Worm (Caenorhabditis elegans) whole organism, L2 larva: ENCODE data around the gene fbxb-108.

Source experiments
- C34F6.9 ChIP-seq: fragments of 150-350 bp; optimal IDR thresholded peaks from 2 replicates; lab custom pipeline; 2014; ENCODE audit warnings: missing biosample characterization, missing genetic modification characterization
- Y55F3AM.14 ChIP-seq: fragments of 200-800 bp; sonication (Bioruptor generic); optimal IDR thresholded peaks from 2 replicates; lab custom pipeline; 2018; ENCODE audit warnings: mild to moderate bottlenecking, missing genetic modification characterization, missing compliant biosample characterization
- aly-2 ChIP-seq: fragments of 150-350 bp; optimal IDR thresholded peaks from 2 replicates; lab custom pipeline; 2014; ENCODE audit warnings: missing biosample characterization, missing genetic modification characterization
- nhr-129 ChIP-seq: fragments of 150-350 bp; optimal IDR thresholded peaks from 2 replicates; lab custom pipeline; 2014; ENCODE audit warnings: missing biosample characterization, missing genetic modification characterization

DNA sequence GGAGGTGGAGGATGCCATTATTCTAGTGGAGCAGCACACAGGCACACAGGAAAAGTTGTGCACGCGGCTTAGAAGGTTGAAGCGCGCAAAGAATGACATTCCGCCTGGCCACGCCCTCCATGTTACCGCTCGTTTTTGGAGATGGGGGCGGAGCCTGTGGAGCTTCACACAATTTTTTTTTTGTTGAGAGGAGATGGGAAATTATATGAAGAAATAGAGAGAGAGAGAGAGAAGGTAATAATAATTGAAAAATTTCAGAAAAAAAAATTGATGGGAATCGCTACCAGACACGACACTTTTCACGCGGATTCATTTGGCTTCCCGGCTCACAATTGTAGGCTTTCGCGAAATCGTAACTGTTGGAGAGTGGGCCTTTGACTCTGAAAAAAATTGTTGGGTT is 47.4 kb upstream of the fbxb-108 start, which contains the start of gene T05A8.3:
- no peak for TF ChIP-seq C34F6.9 (tag; lab: Kevin White, UChicago)
- no peak for TF ChIP-seq aly-2 (tag; lab: Kevin White, UChicago)
- TF ChIP-seq nhr-129 (tag; lab: Kevin White, UChicago): no peak
- TF ChIP-seq Y55F3AM.14 (GFP tag; lab: Kevin White, UChicago): no peak
